Fruit fly (Drosophila melanogaster) whole organism, embryonic: ENCODE measurements around the gene Crz.

Experiments used
- Adf1 ChIP-seq: fragments of 200-800 bp; sonication (Bioruptor generic); IDR thresholded peaks from 2 replicates; pipeline ENCODE4 v1.3.6; 2022; ENCODE audit warnings: missing biosample characterization, missing genetic modification characterization
- Aef1 ChIP-seq: fragments of 200-800 bp; sonication (Bioruptor generic); IDR thresholded peaks from 3 replicates; pipeline ENCODE4 v1.3.6; 2022; ENCODE audit warnings: missing biosample characterization, missing genetic modification characterization
- BEAF-32 ChIP-seq: fragments of 200-800 bp; sonication (Bioruptor generic); optimal IDR thresholded peaks from 3 replicates; lab custom pipeline; 2017; ENCODE audit warnings: missing biosample characterization, missing genetic modification characterization, mild to moderate bottlenecking, moderate library complexity, missing genetic modification reagents
- BtbVII ChIP-seq: fragments of 200-800 bp; sonication (Bioruptor generic); optimal IDR thresholded peaks from 3 replicates; lab custom pipeline; 2017; ENCODE audit warnings: missing biosample characterization, mild to moderate bottlenecking, missing genetic modification characterization
- CG10147 ChIP-seq: fragments of 200-800 bp; sonication (Bioruptor generic); optimal IDR thresholded peaks from 2 replicates; lab custom pipeline; 2019; ENCODE audit warnings: missing biosample characterization, mild to moderate bottlenecking, missing genetic modification characterization, moderate library complexity
- CG11398 ChIP-seq: fragments of 200-800 bp; sonication (Bioruptor generic); optimal IDR thresholded peaks from 2 replicates; lab custom pipeline; 2016; ENCODE audit warnings: missing biosample characterization, missing genetic modification characterization
- CG12071 ChIP-seq: fragments of 200-800 bp; sonication (Bioruptor generic); optimal IDR thresholded peaks from 3 replicates; lab custom pipeline; 2018; ENCODE audit warnings: missing biosample characterization, mild to moderate bottlenecking, missing genetic modification characterization
- CG1233 ChIP-seq: fragments of 200-800 bp; sonication (Bioruptor generic); optimal IDR thresholded peaks from 4 replicates; lab custom pipeline; 2018; ENCODE audit warnings: missing biosample characterization, mild to moderate bottlenecking, missing genetic modification characterization
- CG12659 ChIP-seq: fragments of 200-800 bp; sonication (Bioruptor generic); optimal IDR thresholded peaks from 3 replicates; lab custom pipeline; 2017; ENCODE audit warnings: mild to moderate bottlenecking, missing biosample characterization, missing genetic modification reagents, missing genetic modification characterization
- CG15479 ChIP-seq: fragments of 200-800 bp; sonication (Bioruptor generic); optimal IDR thresholded peaks from 3 replicates; lab custom pipeline; 2019; ENCODE audit warnings: missing biosample characterization, mild to moderate bottlenecking, missing genetic modification characterization, moderate library complexity
- CG16779 ChIP-seq: fragments of 200-800 bp; sonication (Bioruptor generic); IDR thresholded peaks from 2 replicates; pipeline ENCODE4 v1.3.6; 2022; ENCODE audit warnings: missing biosample characterization, missing genetic modification characterization
- CG17912 ChIP-seq: fragments of 200-800 bp; sonication (Bioruptor generic); optimal IDR thresholded peaks from 2 replicates; lab custom pipeline; 2018; ENCODE audit warnings: missing biosample characterization, mild to moderate bottlenecking, missing genetic modification characterization
- CG2712 ChIP-seq: fragments of 200-800 bp; optimal IDR thresholded peaks from 3 replicates; lab custom pipeline; 2019; ENCODE audit warnings: missing biosample characterization, mild to moderate bottlenecking, missing genetic modification characterization, moderate library complexity
- CG30403 ChIP-seq: fragments of 200-800 bp; sonication (Bioruptor generic); optimal IDR thresholded peaks from 3 replicates; lab custom pipeline; 2016; ENCODE audit warnings: missing biosample characterization, missing genetic modification characterization
- CG30431 ChIP-seq: fragments of 200-800 bp; sonication (Bioruptor generic); optimal IDR thresholded peaks from 2 replicates; lab custom pipeline; 2017; ENCODE audit warnings: missing biosample characterization, missing genetic modification characterization
- CG3407 ChIP-seq: fragments of 200-800 bp; sonication (Bioruptor generic); optimal IDR thresholded peaks from 2 replicates; lab custom pipeline; 2018; ENCODE audit warnings: missing biosample characterization, mild to moderate bottlenecking, missing genetic modification characterization
- CG3847 ChIP-seq: fragments of 200-800 bp; sonication (Bioruptor generic); IDR thresholded peaks from 2 replicates; pipeline ENCODE4 v1.3.6; 2022; ENCODE audit warnings: missing biosample characterization, missing genetic modification characterization
- CG7745 ChIP-seq: fragments of 200-800 bp; sonication (Bioruptor generic); optimal IDR thresholded peaks from 2 replicates; lab custom pipeline; 2018; ENCODE audit warnings: missing biosample characterization, mild to moderate bottlenecking, missing genetic modification characterization, moderate library complexity
- CG7839 ChIP-seq: fragments of 200-800 bp; sonication (Bioruptor generic); optimal IDR thresholded peaks from 3 replicates; lab custom pipeline; 2018; ENCODE audit warnings: missing biosample characterization, mild to moderate bottlenecking, missing genetic modification characterization, moderate library complexity
- CG9932 ChIP-seq: fragments of 200-800 bp; sonication (Bioruptor generic); IDR thresholded peaks from 2 replicates; pipeline ENCODE4 v1.3.6; 2022; ENCODE audit warnings: missing biosample characterization, missing genetic modification characterization
- D19B ChIP-seq: fragments of 200-800 bp; sonication (Bioruptor generic); optimal IDR thresholded peaks from 2 replicates; lab custom pipeline; 2017; ENCODE audit warnings: missing biosample characterization, mild to moderate bottlenecking, missing genetic modification characterization
- Fer3 ChIP-seq: fragments of 200-800 bp; sonication (Bioruptor generic); optimal IDR thresholded peaks from 2 replicates; lab custom pipeline; 2018; ENCODE audit warnings: missing biosample characterization, mild to moderate bottlenecking, missing genetic modification characterization, moderate library complexity
- HmgZ ChIP-seq: fragments of 200-800 bp; sonication (Bioruptor generic); optimal IDR thresholded peaks from 2 replicates; lab custom pipeline; 2018; ENCODE audit warnings: missing biosample characterization, mild to moderate bottlenecking, missing genetic modification characterization
- Hr51 ChIP-seq, 2 experiments: fragments of 200-800 bp; sonication (Bioruptor generic); optimal IDR thresholded peaks; 2 replicates in 1 of 2; 3 replicates in 1 of 2; lab custom pipeline; 2016 to 2018; ENCODE audit warnings: missing biosample characterization in 2 of 2, missing genetic modification characterization in 2 of 2, mild to moderate bottlenecking in 1 of 2, moderate library complexity in 1 of 2
- Lpt ChIP-seq: fragments of >200 bp; optimal IDR thresholded peaks from 2 replicates; lab custom pipeline; 2018; ENCODE audit warnings: missing biosample characterization, missing genetic modification characterization
- Sry-δ ChIP-seq: fragments of 200-800 bp; sonication (Bioruptor generic); optimal IDR thresholded peaks from 2 replicates; lab custom pipeline; 2016; ENCODE audit warnings: missing biosample characterization, missing genetic modification characterization
- Taf1 ChIP-seq: fragments of 200-800 bp; sonication (Bioruptor generic); IDR thresholded peaks from 2 replicates; pipeline ENCODE4 v1.3.6; 2022; ENCODE audit warnings: missing biosample characterization, missing genetic modification characterization
- Vsx1 ChIP-seq: fragments of 200-800 bp; sonication (Bioruptor generic); optimal IDR thresholded peaks from 2 replicates; lab custom pipeline; 2017; ENCODE audit warnings: missing biosample characterization, mild to moderate bottlenecking, missing genetic modification characterization, missing genetic modification reagents
- Xbp1 ChIP-seq: fragments of 200-800 bp; sonication (Bioruptor generic); optimal IDR thresholded peaks from 3 replicates; lab custom pipeline; 2016; ENCODE audit warnings: missing biosample characterization, mild to moderate bottlenecking, missing genetic modification characterization
- Xrp1 ChIP-seq: fragments of 200-800 bp; sonication (Bioruptor generic); IDR thresholded peaks from 2 replicates; pipeline ENCODE4 v1.3.6; 2022; ENCODE audit warnings: missing biosample characterization, missing genetic modification characterization
- ara ChIP-seq: fragments of 200-800 bp; sonication (Bioruptor generic); IDR thresholded peaks from 2 replicates; pipeline ENCODE4 v1.3.6; 2022; ENCODE audit warnings: missing biosample characterization, missing genetic modification characterization
- br ChIP-seq: fragments of >200 bp; optimal IDR thresholded peaks from 2 replicates; lab custom pipeline; 2017
- dm ChIP-seq: fragments of 200-800 bp; sonication (Bioruptor generic); optimal IDR thresholded peaks from 3 replicates; lab custom pipeline; 2016; ENCODE audit warnings: missing biosample characterization, missing genetic modification characterization
- dpn ChIP-seq, 2 experiments: fragments of 200-800 bp; sonication (Bioruptor generic); optimal IDR thresholded peaks; 3 replicates each; lab custom pipeline; 2016; ENCODE audit warnings: missing biosample characterization in 2 of 2, missing genetic modification characterization in 2 of 2
- ind ChIP-seq: fragments of 200-800 bp; sonication (Bioruptor generic); optimal IDR thresholded peaks from 3 replicates; lab custom pipeline; 2016; ENCODE audit warnings: missing biosample characterization, missing genetic modification characterization
- jigr1 ChIP-seq: fragments of 200-800 bp; sonication (Bioruptor generic); IDR thresholded peaks from 3 replicates; pipeline ENCODE4 v1.3.6; 2022; ENCODE audit warnings: missing biosample characterization, missing genetic modification characterization
- lov ChIP-seq, 2 experiments: fragments of 200-800 bp in 1 of 2; fragments of >200 bp in 1 of 2; sonication (Bioruptor generic) in 1 of 2; IDR thresholded peaks in 1 of 2; optimal IDR thresholded peaks in 1 of 2; 2 replicates in 1 of 2; 3 replicates in 1 of 2; pipeline versions ENCODE4 v1.3.6 to Lab custom; 2017 to 2022; ENCODE audit warnings: missing biosample characterization in 1 of 2, missing genetic modification characterization in 1 of 2
- mirr ChIP-seq: fragments of 200-800 bp; sonication (Bioruptor generic); optimal IDR thresholded peaks from 3 replicates; lab custom pipeline; 2018; ENCODE audit warnings: missing biosample characterization, mild to moderate bottlenecking, missing genetic modification characterization
- nerfin-1 ChIP-seq: fragments of 200-800 bp; sonication (Bioruptor generic); optimal IDR thresholded peaks from 3 replicates; lab custom pipeline; 2019; ENCODE audit warnings: missing biosample characterization, mild to moderate bottlenecking, missing genetic modification characterization, moderate library complexity
- org-1 ChIP-seq: fragments of 200-800 bp; sonication (Bioruptor generic); optimal IDR thresholded peaks from 2 replicates; lab custom pipeline; 2017; ENCODE audit warnings: missing biosample characterization, missing genetic modification characterization
- pb ChIP-seq: fragments of 200-800 bp; sonication (Bioruptor generic); optimal IDR thresholded peaks from 3 replicates; lab custom pipeline; 2016; ENCODE audit warnings: missing biosample characterization, missing genetic modification characterization
- pita ChIP-seq: fragments of 200-800 bp; sonication (Bioruptor generic); optimal IDR thresholded peaks from 2 replicates; lab custom pipeline; 2017; ENCODE audit warnings: missing biosample characterization, mild to moderate bottlenecking, missing genetic modification characterization
- seq ChIP-seq: fragments of 200-800 bp; sonication (Bioruptor generic); IDR thresholded peaks from 2 replicates; pipeline ENCODE4 v1.3.6; 2022; ENCODE audit warnings: missing biosample characterization, missing genetic modification characterization
- slou ChIP-seq: fragments of 200-800 bp; sonication (Bioruptor generic); optimal IDR thresholded peaks from 3 replicates; lab custom pipeline; 2016; ENCODE audit warnings: missing biosample characterization, missing genetic modification characterization
- slp2 ChIP-seq: fragments of 200-800 bp; sonication (Bioruptor generic); optimal IDR thresholded peaks from 2 replicates; lab custom pipeline; 2016; ENCODE audit warnings: missing biosample characterization, missing genetic modification characterization
- sna ChIP-seq: fragments of 200-800 bp; sonication (Bioruptor generic); IDR thresholded peaks from 2 replicates; pipeline ENCODE4 v1.3.6; 2022; ENCODE audit warnings: missing biosample characterization, missing genetic modification characterization; ENCODE audit not compliant: partially characterized antibody
- sob ChIP-seq: fragments of 200-800 bp; sonication (Bioruptor generic); IDR thresholded peaks from 2 replicates; pipeline ENCODE4 v1.3.6; 2022; ENCODE audit warnings: missing biosample characterization, missing genetic modification characterization
- sqz ChIP-seq: fragments of 200-800 bp; sonication (Bioruptor generic); optimal IDR thresholded peaks from 3 replicates; lab custom pipeline; 2018; ENCODE audit warnings: missing biosample characterization, mild to moderate bottlenecking, missing genetic modification characterization
- ttk ChIP-seq: fragments of 200-800 bp; sonication (Bioruptor generic); IDR thresholded peaks from 2 replicates; pipeline ENCODE4 v2.1.2; 2022; ENCODE audit warnings: missing biosample characterization, missing genetic modification characterization
- tup ChIP-seq: fragments of 200-800 bp; sonication (Bioruptor generic); optimal IDR thresholded peaks from 2 replicates; lab custom pipeline; 2016; ENCODE audit warnings: missing biosample characterization, mild to moderate bottlenecking, missing genetic modification characterization, moderate library complexity
- zfh2 ChIP-seq: fragments of 200-800 bp; sonication (Bioruptor generic); optimal IDR thresholded peaks from 2 replicates; lab custom pipeline; 2016; ENCODE audit warnings: missing biosample characterization, missing genetic modification characterization

Gene Crz

dm6 chr3R:14361741-14362232, 47.1 kb downstream of the Crz start, which contains the start of gene Dnaaf5 (continued):
- TF ChIP-seq dpn (GFP tag; optimal IDR thresholded peaks at IDR 0.05; lab: Kevin White, UChicago) (peak in 1 of 2 experiments; percentile 25), BtbVII (GFP tag; lab: Kevin White, UChicago) (no peak), CG3407 (GFP tag; lab: Kevin White, UChicago) (no peak), jigr1 (GFP tag; lab: Robert Waterston, UW) (no peak), BEAF-32 (GFP tag; lab: Kevin White, UChicago) (no peak), Sry-δ (GFP tag; lab: Kevin White, UChicago) (peak; percentile 16), sob (peak; percentile 31; the same call in 1 of the 2 replicates), seq (GFP tag; lab: Robert Waterston, UW) (no peak), CG12659 (GFP tag; lab: Kevin White, UChicago) (peak; percentile 4), br (lab: Kevin White, UChicago) (no peak), ind (GFP tag; lab: Kevin White, UChicago) (no peak), CG30431 (GFP tag; lab: Kevin White, UChicago) (no peak), CG3847 (GFP tag; lab: Robert Waterston, UW) (peak; percentile 34; the same call in 1 of the 2 replicates), pita (GFP tag; lab: Kevin White, UChicago) (no peak), Vsx1 (GFP tag; lab: Kevin White, UChicago) (peak; percentile 98), Adf1 (no peak), D19B (no peak), CG30403 (GFP tag; lab: Kevin White, UChicago) (no peak), slp2 (GFP tag; lab: Kevin White, UChicago) (no peak), Xbp1 (GFP tag; lab: Kevin White, UChicago) (no peak), slou (GFP tag; lab: Kevin White, UChicago) (no peak), CG17912 (GFP tag; lab: Kevin White, UChicago) (peak; percentile 7), CG15479 (GFP tag; lab: Kevin White, UChicago) (peak; percentile 51), Taf1 (GFP tag; lab: Robert Waterston, UW) (no peak), ara (GFP tag; lab: Robert Waterston, UW) (no peak), tup (no peak), CG11398 (GFP tag; lab: Kevin White, UChicago) (peak; percentile 20), dm (GFP tag; lab: Kevin White, UChicago) (peak; percentile 13), sqz (peak; percentile 34), nerfin-1 (tag; lab: Kevin White, UChicago) (no peak), lov (optimal IDR thresholded peaks at IDR 0.05; lab: Kevin White, UChicago) (peak; percentile 58), lov (GFP tag; IDR thresholded peaks at IDR 0.05; lab: Robert Waterston, UW) (no peak), Fer3 (peak; percentile 9), CG1233 (GFP tag; lab: Kevin White, UChicago) (peak; percentile 18), Aef1 (no peak), pb (GFP tag; lab: Kevin White, UChicago) (peak; percentile 15), sna (0 out of 2 replicates have a peak, but pooled peaks have one; percentile 17), CG12071 (GFP tag; lab: Kevin White, UChicago) (no peak), CG9932 (GFP tag; lab: Robert Waterston, UW) (peak; percentile 31; the same call in 1 of the 2 replicates), zfh2 (GFP tag; lab: Kevin White, UChicago) (no peak), mirr (GFP tag; lab: Kevin White, UChicago) (peak; percentile 80), org-1 (GFP tag; lab: Kevin White, UChicago) (no peak), CG7839 (no peak), Lpt (no peak), Xrp1 (GFP tag; lab: Robert Waterston, UW) (no peak), CG7745 (tag; lab: Kevin White, UChicago) (peak; percentile 47), CG2712 (tag; lab: Kevin White, UChicago) (peak; percentile 3), Hr51 (GFP tag; optimal IDR thresholded peaks at IDR 0.05; lab: Kevin White, UChicago) (no peak), HmgZ (peak; percentile 61), CG10147 (GFP tag; lab: Kevin White, UChicago) (no peak), CG16779 (GFP tag; lab: Robert Waterston, UW) (no peak), ttk (no peak)
